Fruit fly (Drosophila melanogaster) whole organism, pupa: Measurements from ENCODE around the gene Jon65Aiv.

Experiments
- CG14655 ChIP-seq: fragments of 200-800 bp; sonication (Bioruptor generic); optimal IDR thresholded peaks from 3 replicates; lab custom pipeline; 2017; ENCODE audit warnings: mild to moderate bottlenecking, missing biosample characterization, missing genetic modification reagents, missing genetic modification characterization
- CG17806 ChIP-seq: fragments of 200-800 bp; sonication (Bioruptor generic); optimal IDR thresholded peaks from 2 replicates; lab custom pipeline; 2018; ENCODE audit warnings: missing biosample characterization, mild to moderate bottlenecking, missing genetic modification characterization, moderate library complexity
- CG8159 ChIP-seq: fragments of 200-800 bp; sonication (Bioruptor generic); optimal IDR thresholded peaks from 3 replicates; lab custom pipeline; 2018; ENCODE audit warnings: missing biosample characterization, mild to moderate bottlenecking, missing genetic modification characterization, moderate library complexity
- Ets98B ChIP-seq: fragments of 200-800 bp; sonication (Bioruptor generic); IDR thresholded peaks from 2 replicates; pipeline ENCODE4 v1.3.6; 2022; ENCODE audit warnings: missing biosample characterization, missing genetic modification characterization
- Pif1A ChIP-seq: fragments of 200-800 bp; sonication (Bioruptor generic); optimal IDR thresholded peaks from 3 replicates; lab custom pipeline; 2016; ENCODE audit warnings: missing biosample characterization, missing genetic modification characterization

- TF ChIP-seq CG17806 (tag; lab: Kevin White, UChicago) (no peak), CG14655 (GFP tag; lab: Kevin White, UChicago) (no peak), Ets98B (GFP tag; lab: Robert Waterston, UW) (no peak), Pif1A (GFP tag; lab: Kevin White, UChicago) (no peak), CG8159 (no peak)
Observed at dm6 chr3L:5996520-5996919, 42.4 kb upstream of the Jon65Aiv start.
